Worm (Caenorhabditis elegans): Measurements from ENCODE around the gene ZC239.17.

- TF ChIP-seq sptf-1 (tag; optimal IDR thresholded peaks at IDR 0.05) (no peak), nhr-11 (tag; optimal IDR thresholded peaks at IDR 0.05) (no peak), egl-27 (tag; optimal IDR thresholded peaks at IDR 0.05) (no peak)
Observed at ce11 chrII:3234725-3235124, 9.0 kb upstream of the ZC239.17 start, which contains the start of gene C17F4.8.
